Worm (Caenorhabditis elegans) whole organism, L4 larva: ENCODE data around the gene oac-51.
"Not testable (repeated sequence)": the region's sequence is repeated elsewhere in the genome, so short reads cannot be mapped to it uniquely, and the experiment has no call there.

Source experiments
- F44E2.7 ChIP-seq: fragments of 200-800 bp; sonication (Bioruptor generic); IDR thresholded peaks from 2 replicates; pipeline ENCODE4 v2.1.2; 2022; ENCODE audit warnings: missing genetic modification characterization, missing compliant biosample characterization
- Y105C5A.15 ChIP-seq: fragments of 200-800 bp; sonication (Bioruptor generic); IDR thresholded peaks from 2 replicates; pipeline ENCODE4 v1.3.6; 2022; ENCODE audit warnings: missing genetic modification characterization, missing compliant biosample characterization
- Y75B8A.6 ChIP-seq: fragments of 200-800 bp; sonication (Bioruptor generic); IDR thresholded peaks from 2 replicates; pipeline ENCODE4 v1.3.6; 2022; ENCODE audit warnings: missing genetic modification reagents, missing genetic modification characterization, missing compliant biosample characterization
- ZK337.2 ChIP-seq: fragments of 200-800 bp; sonication (Bioruptor generic); IDR thresholded peaks from 2 replicates; pipeline ENCODE4 v1.3.6; 2022; ENCODE audit warnings: missing genetic modification reagents, missing genetic modification characterization, missing compliant biosample characterization
- aly-2 ChIP-seq: sonication (generic microtip); optimal IDR thresholded peaks from 2 replicates; lab custom pipeline; 2018; ENCODE audit warnings: missing biosample characterization, missing genetic modification characterization
- ceh-28 ChIP-seq: fragments of 150-350 bp; optimal IDR thresholded peaks from 2 replicates; lab custom pipeline; 2014; ENCODE audit warnings: missing biosample characterization, missing genetic modification reagents, missing genetic modification characterization
- ceh-62 ChIP-seq: sonication (generic microtip); optimal IDR thresholded peaks from 2 replicates; lab custom pipeline; 2017; ENCODE audit warnings: missing biosample characterization, missing genetic modification characterization
- daf-19 ChIP-seq: fragments of 200-800 bp; sonication (Bioruptor generic); conservative IDR thresholded peaks from 2 replicates; pipeline ENCODE4 v1.3.6; 2022; ENCODE audit warnings: missing genetic modification characterization, missing compliant biosample characterization
- egl-27 ChIP-seq: sonication (generic microtip); optimal IDR thresholded peaks from 3 replicates; lab custom pipeline; 2017; ENCODE audit warnings: missing biosample characterization, missing genetic modification reagents, missing genetic modification characterization
- fkh-10 ChIP-seq: fragments of 150-350 bp; optimal IDR thresholded peaks from 2 replicates; lab custom pipeline; 2014; ENCODE audit warnings: missing biosample characterization, missing genetic modification reagents, missing genetic modification characterization
- fos-1 ChIP-seq: fragments of 150-350 bp; optimal IDR thresholded peaks from 2 replicates; lab custom pipeline; 2014; ENCODE audit warnings: missing biosample characterization, missing genetic modification characterization
- hlh-11 ChIP-seq: fragments of 200-800 bp; sonication (Bioruptor generic); optimal IDR thresholded peaks from 2 replicates; lab custom pipeline; 2018; ENCODE audit warnings: mild to moderate bottlenecking, missing genetic modification characterization, missing compliant biosample characterization
- lin-1 ChIP-seq: fragments of 200-800 bp; sonication (Bioruptor generic); IDR thresholded peaks from 2 replicates; pipeline ENCODE4 v1.3.6; 2022; ENCODE audit warnings: missing genetic modification reagents, missing genetic modification characterization, missing compliant biosample characterization
- lin-38 ChIP-seq: fragments of 200-800 bp; sonication (Bioruptor generic); IDR thresholded peaks from 2 replicates; pipeline ENCODE4 v1.3.6; 2022; ENCODE audit warnings: missing genetic modification reagents, missing genetic modification characterization, missing compliant biosample characterization
- madf-5 ChIP-seq, 2 experiments: fragments of 200-800 bp; sonication (Bioruptor generic); IDR thresholded peaks; 2 replicates each; pipeline ENCODE4 v1.3.6; 2022; ENCODE audit warnings: missing compliant biosample characterization in 2 of 2, missing genetic modification characterization in 2 of 2
- mep-1 ChIP-seq: fragments of 150-350 bp; sonication (generic microtip); optimal IDR thresholded peaks from 3 replicates; lab custom pipeline; 2014; ENCODE audit warnings: missing biosample characterization, missing genetic modification characterization
- mes-2 ChIP-seq: sonication (generic microtip); optimal IDR thresholded peaks from 2 replicates; lab custom pipeline; 2016; ENCODE audit warnings: missing genotype, mild to moderate bottlenecking, missing genetic modification characterization, missing compliant biosample characterization; ENCODE audit not compliant: poor library complexity, severe bottlenecking
- nhr-10 ChIP-seq: fragments of 150-350 bp; optimal IDR thresholded peaks from 2 replicates; lab custom pipeline; 2014; ENCODE audit warnings: missing biosample characterization, missing genetic modification characterization
- nhr-25 ChIP-seq: sonication (generic microtip); optimal IDR thresholded peaks from 2 replicates; lab custom pipeline; 2017; ENCODE audit warnings: missing genetic modification characterization, mild to moderate bottlenecking, missing compliant biosample characterization, antibody characterized with exemption, moderate library complexity, borderline replicate concordance; ENCODE audit not compliant: insufficient read depth
- pha-4 ChIP-seq, 2 experiments: fragments of 150-350 bp in 1 of 2; fragments of 200-800 bp in 1 of 2; sonication (Bioruptor generic) in 1 of 2; IDR thresholded peaks in 1 of 2; optimal IDR thresholded peaks in 1 of 2; 2 replicates each; pipeline versions ENCODE4 v1.3.6 to Lab custom; 2014 to 2022; ENCODE audit warnings: missing genetic modification characterization in 2 of 2, missing genetic modification reagents in 2 of 2, missing biosample characterization in 1 of 2, missing compliant biosample characterization in 1 of 2
- saeg-2 ChIP-seq: fragments of 200-800 bp; sonication (Bioruptor generic); IDR thresholded peaks from 2 replicates; pipeline ENCODE4 v1.3.6; 2022; ENCODE audit warnings: missing genetic modification reagents, missing genetic modification characterization, missing compliant biosample characterization
- sdz-12 ChIP-seq: fragments of 200-800 bp; sonication (Bioruptor generic); optimal IDR thresholded peaks from 2 replicates; lab custom pipeline; 2018; ENCODE audit warnings: mild to moderate bottlenecking, missing genetic modification characterization, missing compliant biosample characterization
- set-16 ChIP-seq: fragments of 200-800 bp; sonication (Bioruptor generic); IDR thresholded peaks from 2 replicates; pipeline ENCODE4 v1.3.6; 2022; ENCODE audit warnings: missing genetic modification reagents, missing genetic modification characterization, missing compliant biosample characterization
- snpc-1.2 ChIP-seq: fragments of 200-800 bp; sonication (Bioruptor generic); IDR thresholded peaks from 2 replicates; pipeline ENCODE4 v1.3.6; 2022; ENCODE audit warnings: missing genetic modification reagents, missing genetic modification characterization, missing compliant biosample characterization
- snpc-4 ChIP-seq: fragments of 150-350 bp; optimal IDR thresholded peaks from 2 replicates; lab custom pipeline; 2014; ENCODE audit warnings: missing biosample characterization, missing genetic modification characterization
- spr-1 ChIP-seq: sonication (generic microtip); optimal IDR thresholded peaks from 2 replicates; lab custom pipeline; 2016; ENCODE audit warnings: mild to moderate bottlenecking, missing genetic modification characterization, missing compliant biosample characterization
- tra-1 ChIP-seq: fragments of 200-800 bp; sonication (Bioruptor generic); IDR thresholded peaks from 2 replicates; pipeline ENCODE4 v1.3.6; 2022; ENCODE audit warnings: missing genetic modification reagents, missing genetic modification characterization, missing compliant biosample characterization
- unc-130 ChIP-seq: sonication (generic microtip); optimal IDR thresholded peaks from 2 replicates; lab custom pipeline; 2016; ENCODE audit warnings: missing genetic modification reagents, missing genetic modification characterization, missing compliant biosample characterization

oac-51 gene

DNA sequence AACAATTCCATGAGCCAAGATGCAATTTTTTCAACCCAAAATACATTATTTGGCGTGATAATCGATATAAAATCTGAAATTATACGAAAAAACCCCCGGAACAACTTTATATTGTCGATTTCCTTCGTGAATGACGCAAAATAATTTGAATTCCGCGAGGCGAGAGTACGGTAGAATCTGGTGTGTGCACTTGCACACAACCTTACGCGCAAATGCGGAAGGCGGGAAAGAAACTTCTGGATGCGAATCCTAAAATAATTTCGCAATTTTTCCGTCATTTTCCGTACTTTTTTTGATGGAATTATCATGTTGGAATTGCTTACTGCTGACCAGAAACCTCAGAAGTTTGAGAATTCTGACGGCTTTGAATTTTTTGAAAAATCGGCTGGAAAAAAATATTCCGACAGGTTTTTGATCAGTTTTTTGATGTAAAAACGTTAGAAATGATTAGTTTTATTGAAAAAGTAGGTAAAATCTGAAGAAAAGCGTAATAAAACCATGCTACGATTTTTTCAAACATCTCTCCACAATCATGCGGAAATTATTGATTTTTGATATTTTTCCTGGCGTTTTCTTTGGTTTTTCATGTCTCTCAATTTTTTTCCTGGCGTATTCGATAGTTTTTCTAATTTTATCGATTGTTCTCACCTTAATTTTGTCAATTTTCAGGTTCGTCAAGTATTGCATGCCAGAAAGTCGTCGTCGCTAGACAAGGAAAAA, 29.2 kb upstream of the oac-51 start, which contains the start of gene set-9:
Gene set-9 (plus strand): TSS at position 670 of the 720 bp plus-strand sequence.
- TF ChIP-seq madf-5 (GFP tag; IDR thresholded peaks at IDR 0.05; lab: Robert Waterston, UW): no peak
- no peak for TF ChIP-seq mep-1
- no peak for TF ChIP-seq unc-130 (GFP tag; lab: Kevin White, UChicago)
- TF ChIP-seq tra-1 (GFP tag; lab: Robert Waterston, UW): no peak
- TF ChIP-seq nhr-10: no peak
- TF ChIP-seq Y105C5A.15 (GFP tag; lab: Robert Waterston, UW): no peak
- no peak for TF ChIP-seq daf-19 (GFP tag; lab: Robert Waterston, UW)
- TF ChIP-seq spr-1 (tag; lab: Kevin White, UChicago): no peak
- no peak for TF ChIP-seq fos-1 (tag; lab: Kevin White, UChicago)
- no peak for TF ChIP-seq snpc-4 (tag; lab: Kevin White, UChicago)
- no peak for TF ChIP-seq set-16
- TF ChIP-seq hlh-11: no peak
- TF ChIP-seq nhr-25 (tag; lab: Kevin White, UChicago): no peak
- no peak for TF ChIP-seq ZK337.2
- TF ChIP-seq mes-2: no peak
- no peak for TF ChIP-seq lin-1 (GFP tag; lab: Robert Waterston, UW)
- no peak for TF ChIP-seq sdz-12
- TF ChIP-seq pha-4 (GFP tag; IDR thresholded peaks at IDR 0.05; lab: Robert Waterston, UW): no peak
- TF ChIP-seq pha-4 (tag; optimal IDR thresholded peaks at IDR 0.05; lab: Kevin White, UChicago): no peak

DNA sequence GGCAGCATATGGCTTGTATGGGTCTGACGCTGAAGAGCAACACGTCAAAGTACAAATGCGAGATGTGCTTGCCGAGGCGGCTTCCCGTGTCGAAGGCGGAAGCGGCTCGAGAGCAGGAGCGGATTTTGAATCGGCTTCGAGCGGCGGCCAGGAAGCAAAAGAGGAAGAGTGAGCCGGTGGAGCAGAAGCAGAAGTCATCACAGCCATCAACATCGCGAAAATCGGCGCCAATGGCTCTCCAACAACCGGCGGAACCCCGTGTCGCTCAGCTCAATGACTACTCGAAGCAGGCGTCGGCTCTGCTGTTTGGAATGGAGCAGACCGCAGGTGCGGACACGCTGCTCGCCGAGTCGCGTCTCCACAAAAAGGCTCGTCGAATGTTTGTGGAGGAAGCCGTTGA, 24.2 kb upstream of the oac-51 start:
- TF ChIP-seq set-16: peak; percentile 92

DNA sequence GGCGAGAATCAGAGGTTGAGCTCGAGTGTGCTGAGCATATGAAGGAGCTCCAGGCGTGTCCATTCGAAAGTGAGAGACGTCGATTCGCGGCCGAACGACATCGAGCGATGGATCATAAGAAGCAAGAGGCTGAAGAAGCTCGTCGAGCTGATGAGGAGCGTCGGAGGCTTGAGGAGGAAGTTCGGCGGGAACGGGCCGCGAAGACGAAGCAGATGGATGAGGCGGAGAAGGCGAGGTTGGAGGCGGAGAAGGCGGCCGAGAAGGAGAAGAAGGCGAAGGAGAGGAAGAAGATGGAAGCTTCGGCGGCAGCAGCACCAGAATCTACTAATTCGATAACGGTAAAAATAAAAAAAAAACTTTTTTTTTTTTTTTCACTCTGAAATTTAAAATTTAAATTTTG, 23.5 kb upstream of the oac-51 start:
- 0 out of 2 replicates have a peak, but pooled peaks have one; percentile 23 for TF ChIP-seq pha-4 (GFP tag; IDR thresholded peaks at IDR 0.05; lab: Robert Waterston, UW)
- TF ChIP-seq pha-4 (tag; optimal IDR thresholded peaks at IDR 0.05; lab: Kevin White, UChicago): not testable (repeated sequence)
- peak; percentile 93 for TF ChIP-seq set-16
- TF ChIP-seq, all 104 proteins: peak for 2; not testable (repeated sequence) for 102

ce11 chrIV:4316813-4317408, 19.7 kb upstream of the oac-51 start, which contains the start of gene Y24D9B.1:
Gene Y24D9B.1 (plus strand): TSS chrIV:4317358.
- TF ChIP-seq ceh-28 (tag; lab: Kevin White, UChicago) (no peak), lin-38 (GFP tag; lab: Robert Waterston, UW) (peak; percentile 27), saeg-2 (GFP tag; lab: Robert Waterston, UW) (no peak)

- TF ChIP-seq ceh-28 (tag; lab: Kevin White, UChicago) (peak; percentile 95), fkh-10 (no peak)
- TF ChIP-seq, all 104 proteins: peak for 1
These were observed 19.0 kb upstream of the oac-51 start for ce11 chrIV:4317638-4318037.

DNA sequence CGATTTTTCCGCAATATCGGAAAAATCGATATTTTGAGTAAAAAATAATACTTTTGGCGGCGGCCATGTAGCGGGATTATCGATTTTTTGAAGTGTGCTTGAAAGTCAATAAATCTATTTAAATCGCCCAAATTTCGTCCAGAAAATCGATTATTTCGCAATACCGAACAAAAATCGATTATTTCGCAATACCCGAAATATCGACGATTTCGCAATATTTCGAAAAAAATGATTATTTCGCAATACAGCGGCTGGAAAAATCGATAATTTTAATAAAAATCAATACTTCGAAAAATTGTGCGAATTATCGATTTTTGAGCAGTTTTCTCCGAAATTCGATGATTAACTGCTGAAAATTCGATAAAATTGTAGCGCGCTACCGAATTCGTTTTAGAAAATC, 18.5 kb upstream of the oac-51 start:
- TF ChIP-seq snpc-1.2 (GFP tag; lab: Robert Waterston, UW): no peak
- peak; percentile 43 for TF ChIP-seq ceh-28 (tag; lab: Kevin White, UChicago)
- no peak for TF ChIP-seq Y105C5A.15 (GFP tag; lab: Robert Waterston, UW)

ce11 chrIV:4319473-4319872, 17.1 kb upstream of the oac-51 start:
- TF ChIP-seq Y75B8A.6 (GFP tag; lab: Robert Waterston, UW): no peak
- TF ChIP-seq aly-2: no peak
- TF ChIP-seq ceh-28 (tag; lab: Kevin White, UChicago): peak; percentile 93
- TF ChIP-seq ceh-62 (tag; lab: Kevin White, UChicago): no peak
- TF ChIP-seq snpc-1.2 (GFP tag; lab: Robert Waterston, UW): 0 out of 2 replicates have a peak, but pooled peaks have one; percentile 8
- TF ChIP-seq F44E2.7 (GFP tag; lab: Robert Waterston, UW): 0 out of 2 replicates have a peak, but pooled peaks have one; percentile 14
- no peak for TF ChIP-seq egl-27 (tag; lab: Kevin White, UChicago)
- TF ChIP-seq lin-38 (GFP tag; lab: Robert Waterston, UW): 0 out of 2 replicates have a peak, but pooled peaks have one; percentile 11
